Fruit fly (Drosophila melanogaster) whole organism, wandering third instar larva: ENCODE results near the gene Sgs1.

Source experiments
- CG9705 ChIP-seq: fragments of 200-800 bp; sonication (Bioruptor generic); optimal IDR thresholded peaks from 2 replicates; lab custom pipeline; 2018; ENCODE audit warnings: missing biosample characterization, mild to moderate bottlenecking, missing genetic modification characterization
- Dif ChIP-seq: fragments of 200-275, 200-300 bp; sonication (Bioruptor generic); optimal IDR thresholded peaks from 2 replicates; lab custom pipeline; 2018; ENCODE audit warnings: missing biosample characterization, missing genetic modification characterization; ENCODE audit not compliant: partially characterized antibody
- GATAd ChIP-seq: sonication (Bioruptor generic); optimal IDR thresholded peaks from 2 replicates; lab custom pipeline; 2016; ENCODE audit warnings: missing biosample characterization, missing genetic modification characterization
- Hnf4 ChIP-seq: fragments of 200-800 bp; sonication (Bioruptor generic); optimal IDR thresholded peaks from 2 replicates; lab custom pipeline; 2016; ENCODE audit warnings: missing biosample characterization, mild to moderate bottlenecking, missing genetic modification characterization
- Hr83 ChIP-seq: fragments of 200-300 bp; sonication (Bioruptor generic); optimal IDR thresholded peaks from 2 replicates; lab custom pipeline; 2016; ENCODE audit warnings: missing biosample characterization, mild to moderate bottlenecking, missing genetic modification characterization, moderate library complexity; ENCODE audit not compliant: poor library complexity, severe bottlenecking
- OdsH ChIP-seq: fragments of 200-800 bp; sonication (Bioruptor generic); optimal IDR thresholded peaks from 2 replicates; lab custom pipeline; 2016; ENCODE audit warnings: missing biosample characterization, mild to moderate bottlenecking, missing genetic modification characterization
- ey ChIP-seq: fragments of 200-800 bp; sonication (Bioruptor generic); optimal IDR thresholded peaks from 2 replicates; lab custom pipeline; 2016; ENCODE audit warnings: missing biosample characterization, missing genetic modification characterization
- jim ChIP-seq: fragments of 175-275, 200-325 bp; sonication (Bioruptor generic); optimal IDR thresholded peaks from 2 replicates; lab custom pipeline; 2016; ENCODE audit warnings: missing biosample characterization, mild to moderate bottlenecking, missing genetic modification characterization

Gene Sgs1

DNA sequence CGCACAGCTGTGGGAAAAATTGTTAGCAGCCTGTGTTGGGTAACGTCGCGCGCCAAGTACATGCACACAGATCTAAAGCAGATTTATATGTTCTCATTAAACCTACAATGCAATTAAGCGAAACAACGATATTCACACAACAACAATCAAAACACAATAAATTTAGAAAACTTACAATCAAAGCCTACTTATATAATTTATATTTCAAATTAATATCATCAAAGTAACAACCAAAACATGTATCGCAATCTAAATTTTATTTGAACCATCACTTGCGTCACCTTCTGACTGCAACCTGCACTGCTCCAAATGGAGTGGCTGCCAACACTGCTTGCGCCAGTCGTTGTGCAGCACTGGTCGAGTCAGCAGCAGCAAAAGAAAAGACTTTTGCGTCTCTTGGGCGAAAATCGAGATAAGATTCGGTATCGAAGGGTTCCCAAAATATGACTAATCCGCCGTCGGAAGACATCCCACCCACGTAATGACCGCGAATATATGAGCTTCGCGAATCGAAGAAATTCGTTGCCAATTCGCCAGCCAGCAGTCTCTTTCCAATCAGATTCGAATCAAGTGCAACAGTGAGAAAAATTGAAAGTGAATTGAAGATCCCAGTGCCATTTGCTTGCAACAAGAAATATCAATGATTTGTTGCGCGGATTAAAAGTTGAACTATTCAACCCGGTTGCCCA, 44.2 kb downstream of the Sgs1 start, which contains the start of the genes CG8892 and CG34126 (continued):
- peak; percentile 98 for TF ChIP-seq Hnf4 (GFP tag; lab: Kevin White, UChicago)
- TF ChIP-seq OdsH (GFP tag; lab: Kevin White, UChicago): peak; percentile 97
- no peak for TF ChIP-seq Dif
- peak; percentile 97 for TF ChIP-seq Hr83 (GFP tag; lab: Kevin White, UChicago)

DNA sequence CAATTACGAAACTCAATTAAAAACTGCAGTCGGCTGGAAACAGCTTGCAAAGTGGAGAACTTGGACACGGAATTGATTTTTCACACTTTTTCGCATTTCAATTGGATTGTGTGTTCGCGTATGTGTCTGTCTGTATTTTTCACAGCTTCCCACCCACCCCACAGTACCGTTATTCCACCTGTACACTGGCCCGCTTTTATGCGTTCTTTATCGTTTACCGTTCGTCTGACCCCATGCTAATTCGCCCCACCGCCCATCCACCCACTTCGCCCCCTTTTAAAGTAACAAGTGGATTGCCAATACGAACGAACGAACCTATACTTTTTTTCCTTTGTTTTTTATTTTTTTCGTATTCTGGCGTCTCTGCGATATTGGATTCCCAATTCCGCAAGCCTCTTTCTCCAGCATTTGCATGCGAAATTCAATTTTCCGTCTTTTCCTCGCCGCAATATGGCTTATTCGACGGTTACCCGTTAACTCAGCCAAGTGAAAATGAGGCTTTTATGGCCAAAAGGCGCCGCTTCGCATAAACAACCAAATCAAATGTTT, 45.0 kb downstream of the Sgs1 start:
- TF ChIP-seq ey (GFP tag; lab: Kevin White, UChicago) (no peak), Hr83 (GFP tag; lab: Kevin White, UChicago) (peak; percentile 3), jim (GFP tag; lab: Kevin White, UChicago) (peak; percentile 80), CG9705 (no peak), OdsH (GFP tag; lab: Kevin White, UChicago) (no peak), GATAd (GFP tag; lab: Kevin White, UChicago) (no peak)
